Worm (Caenorhabditis elegans) whole organism, L4 larva: Measurements from ENCODE around the gene ZK1128.1.

Experiments used
- F10B5.3 ChIP-seq: sonication (generic microtip); optimal IDR thresholded peaks from 2 replicates; lab custom pipeline; 2016; ENCODE audit warnings: mild to moderate bottlenecking, missing genetic modification characterization, missing compliant biosample characterization
- F37D6.2 ChIP-seq: sonication (generic microtip); optimal IDR thresholded peaks from 2 replicates; lab custom pipeline; 2016; ENCODE audit warnings: mild to moderate bottlenecking, missing genetic modification characterization, missing compliant biosample characterization
- F49E8.2 ChIP-seq: sonication (generic microtip); optimal IDR thresholded peaks from 2 replicates; lab custom pipeline; 2016; ENCODE audit warnings: missing compliant biosample characterization, mild to moderate bottlenecking, missing genetic modification characterization, borderline replicate concordance
- Y105C5A.15 ChIP-seq: fragments of 200-800 bp; sonication (Bioruptor generic); IDR thresholded peaks from 2 replicates; pipeline ENCODE4 v1.3.6; 2022; ENCODE audit warnings: missing genetic modification characterization, missing compliant biosample characterization
- Y75B8A.6 ChIP-seq: fragments of 200-800 bp; sonication (Bioruptor generic); IDR thresholded peaks from 2 replicates; pipeline ENCODE4 v1.3.6; 2022; ENCODE audit warnings: missing genetic modification reagents, missing genetic modification characterization, missing compliant biosample characterization
- aha-1 ChIP-seq: fragments of 150-350 bp; peaks from one replicate; lab custom pipeline; 2014; ENCODE audit warnings: missing biosample characterization, missing genetic modification characterization
- ama-1 ChIP-seq: fragments of 150-350 bp; optimal IDR thresholded peaks from 2 replicates; lab custom pipeline; 2014; ENCODE audit warnings: inconsistent platforms, mixed read lengths
- attf-4 ChIP-seq: sonication (generic microtip); optimal IDR thresholded peaks from 3 replicates; lab custom pipeline; 2017; ENCODE audit warnings: missing biosample characterization, missing genetic modification characterization
- ceh-32 ChIP-seq: sonication (generic microtip); optimal IDR thresholded peaks from 2 replicates; lab custom pipeline; 2016; ENCODE audit warnings: mild to moderate bottlenecking, missing genetic modification characterization, missing compliant biosample characterization; ENCODE audit not compliant: poor library complexity
- ceh-82 ChIP-seq: sonication (generic microtip); optimal IDR thresholded peaks from 2 replicates; lab custom pipeline; 2017; ENCODE audit warnings: missing biosample characterization, missing genetic modification characterization
- ces-1 ChIP-seq: fragments of 150-350 bp; sonication (generic microtip); optimal IDR thresholded peaks from 4 replicates; lab custom pipeline; 2014; ENCODE audit warnings: missing biosample characterization, missing genetic modification reagents, missing genetic modification characterization
- daf-16 ChIP-seq, 3 experiments: sonication (generic microtip); optimal IDR thresholded peaks; 2 replicates each; lab custom pipeline; 2016 to 2017; ENCODE audit warnings: missing genetic modification characterization in 3 of 3, missing genetic modification reagents in 3 of 3, mild to moderate bottlenecking in 2 of 3, missing compliant biosample characterization in 2 of 3, missing biosample characterization in 1 of 3, moderate library complexity in 1 of 3
- daf-19 ChIP-seq: fragments of 200-800 bp; sonication (Bioruptor generic); conservative IDR thresholded peaks from 2 replicates; pipeline ENCODE4 v1.3.6; 2022; ENCODE audit warnings: missing genetic modification characterization, missing compliant biosample characterization
- dmd-6 ChIP-seq: fragments of 200-800 bp; sonication (Bioruptor generic); IDR thresholded peaks from 2 replicates; pipeline ENCODE4 v1.3.6; 2022; ENCODE audit warnings: missing genetic modification reagents, missing genetic modification characterization, missing compliant biosample characterization
- dve-1 ChIP-seq: sonication (generic microtip); optimal IDR thresholded peaks from 2 replicates; lab custom pipeline; 2017; ENCODE audit warnings: antibody characterized with exemption, mild to moderate bottlenecking, missing genetic modification characterization, missing compliant biosample characterization; ENCODE audit not compliant: insufficient read depth
- egl-27 ChIP-seq: sonication (generic microtip); optimal IDR thresholded peaks from 3 replicates; lab custom pipeline; 2017; ENCODE audit warnings: missing biosample characterization, missing genetic modification reagents, missing genetic modification characterization
- fkh-10 ChIP-seq: fragments of 150-350 bp; optimal IDR thresholded peaks from 2 replicates; lab custom pipeline; 2014; ENCODE audit warnings: missing biosample characterization, missing genetic modification reagents, missing genetic modification characterization
- fos-1 ChIP-seq: fragments of 150-350 bp; optimal IDR thresholded peaks from 2 replicates; lab custom pipeline; 2014; ENCODE audit warnings: missing biosample characterization, missing genetic modification characterization
- gei-8 ChIP-seq: fragments of 200-800 bp; sonication (Bioruptor generic); optimal IDR thresholded peaks from 2 replicates; lab custom pipeline; 2018; ENCODE audit warnings: mild to moderate bottlenecking, missing genetic modification characterization, missing compliant biosample characterization
- hlh-11 ChIP-seq: fragments of 200-800 bp; sonication (Bioruptor generic); optimal IDR thresholded peaks from 2 replicates; lab custom pipeline; 2018; ENCODE audit warnings: mild to moderate bottlenecking, missing genetic modification characterization, missing compliant biosample characterization
- hlh-30 ChIP-seq: sonication (generic microtip); optimal IDR thresholded peaks from 2 replicates; lab custom pipeline; 2017; ENCODE audit warnings: antibody characterized with exemption, mild to moderate bottlenecking, missing genetic modification characterization, missing compliant biosample characterization; ENCODE audit not compliant: insufficient read depth
- jun-1 ChIP-seq: fragments of 150-350 bp; optimal IDR thresholded peaks from 2 replicates; lab custom pipeline; 2014; ENCODE audit warnings: missing biosample characterization, missing genetic modification reagents, missing genetic modification characterization
- lim-7 ChIP-seq: fragments of 200-800 bp; sonication (Bioruptor generic); IDR thresholded peaks from 2 replicates; pipeline ENCODE4 v1.3.6; 2022; ENCODE audit warnings: missing genetic modification characterization, missing compliant biosample characterization
- lin-15B ChIP-seq: fragments of 150-350 bp; sonication (generic microtip); optimal IDR thresholded peaks from 3 replicates; lab custom pipeline; 2014; ENCODE audit warnings: missing biosample characterization, missing genetic modification characterization
- lin-38 ChIP-seq: fragments of 200-800 bp; sonication (Bioruptor generic); IDR thresholded peaks from 2 replicates; pipeline ENCODE4 v1.3.6; 2022; ENCODE audit warnings: missing genetic modification reagents, missing genetic modification characterization, missing compliant biosample characterization
- lin-39 ChIP-seq: fragments of 150-350 bp; optimal IDR thresholded peaks from 2 replicates; lab custom pipeline; 2014; ENCODE audit warnings: missing biosample characterization, missing genetic modification reagents, missing genetic modification characterization
- lir-3 ChIP-seq: sonication (generic microtip); optimal IDR thresholded peaks from 2 replicates; lab custom pipeline; 2016; ENCODE audit warnings: mild to moderate bottlenecking, missing genetic modification characterization, missing compliant biosample characterization
- lsy-2 ChIP-seq, 2 experiments: fragments of 150-350 bp in 1 of 2; sonication (generic microtip) in 1 of 2; optimal IDR thresholded peaks; 2 replicates each; lab custom pipeline; 2014 to 2017; ENCODE audit warnings: missing biosample characterization in 2 of 2, missing genetic modification characterization in 2 of 2
- madf-5 ChIP-seq, 2 experiments: fragments of 200-800 bp; sonication (Bioruptor generic); IDR thresholded peaks; 2 replicates each; pipeline ENCODE4 v1.3.6; 2022; ENCODE audit warnings: missing compliant biosample characterization in 2 of 2, missing genetic modification characterization in 2 of 2
- madf-9 ChIP-seq: fragments of 200-800 bp; sonication (Bioruptor generic); conservative IDR thresholded peaks from 2 replicates; pipeline ENCODE4 v1.3.6; 2022; ENCODE audit warnings: missing genetic modification reagents, missing genetic modification characterization, missing compliant biosample characterization
- mes-2 ChIP-seq: sonication (generic microtip); optimal IDR thresholded peaks from 2 replicates; lab custom pipeline; 2016; ENCODE audit warnings: missing genotype, mild to moderate bottlenecking, missing genetic modification characterization, missing compliant biosample characterization; ENCODE audit not compliant: poor library complexity, severe bottlenecking
- mxl-3 ChIP-seq: fragments of 200-800 bp; sonication (Bioruptor generic); optimal IDR thresholded peaks from 2 replicates; lab custom pipeline; 2018; ENCODE audit warnings: mild to moderate bottlenecking, missing genetic modification characterization, missing compliant biosample characterization
- nhr-10 ChIP-seq: fragments of 150-350 bp; optimal IDR thresholded peaks from 2 replicates; lab custom pipeline; 2014; ENCODE audit warnings: missing biosample characterization, missing genetic modification characterization
- nhr-28 ChIP-seq: fragments of 150-350 bp; optimal IDR thresholded peaks from 2 replicates; lab custom pipeline; 2014; ENCODE audit warnings: missing biosample characterization, missing genetic modification characterization
- nhr-6 ChIP-seq: fragments of 150-350 bp; optimal IDR thresholded peaks from 2 replicates; lab custom pipeline; 2014; ENCODE audit warnings: missing biosample characterization, missing genetic modification characterization
- pha-4 ChIP-seq, 2 experiments: fragments of 150-350 bp in 1 of 2; fragments of 200-800 bp in 1 of 2; sonication (Bioruptor generic) in 1 of 2; IDR thresholded peaks in 1 of 2; optimal IDR thresholded peaks in 1 of 2; 2 replicates each; pipeline versions ENCODE4 v1.3.6 to Lab custom; 2014 to 2022; ENCODE audit warnings: missing genetic modification characterization in 2 of 2, missing genetic modification reagents in 2 of 2, missing biosample characterization in 1 of 2, missing compliant biosample characterization in 1 of 2
- php-3 ChIP-seq: fragments of 200-800 bp; sonication (Bioruptor generic); IDR thresholded peaks from 2 replicates; pipeline ENCODE4 v1.3.6; 2022; ENCODE audit warnings: missing genetic modification reagents, missing genetic modification characterization, missing compliant biosample characterization
- pqm-1 ChIP-seq: sonication (generic microtip); optimal IDR thresholded peaks from 2 replicates; lab custom pipeline; 2017; ENCODE audit warnings: missing biosample characterization, missing genetic modification characterization
- tag-97 ChIP-seq: fragments of 200-800 bp; sonication (Bioruptor generic); IDR thresholded peaks from 2 replicates; pipeline ENCODE4 v1.3.6; 2022; ENCODE audit warnings: missing genetic modification characterization, missing compliant biosample characterization
- tra-1 ChIP-seq: fragments of 200-800 bp; sonication (Bioruptor generic); IDR thresholded peaks from 2 replicates; pipeline ENCODE4 v1.3.6; 2022; ENCODE audit warnings: missing genetic modification reagents, missing genetic modification characterization, missing compliant biosample characterization
- unc-130 ChIP-seq: sonication (generic microtip); optimal IDR thresholded peaks from 2 replicates; lab custom pipeline; 2016; ENCODE audit warnings: missing genetic modification reagents, missing genetic modification characterization, missing compliant biosample characterization
- unc-39 ChIP-seq: sonication (generic microtip); optimal IDR thresholded peaks from 2 replicates; lab custom pipeline; 2017; ENCODE audit warnings: missing biosample characterization, missing genetic modification characterization
- unc-62 ChIP-seq, 3 experiments: fragments of 150-350 bp in 1 of 3; sonication (generic microtip); optimal IDR thresholded peaks in 2 of 3; peaks in 1 of 3; 1 replicate in 1 of 3; 2 replicates in 2 of 3; lab custom pipeline; 2014 to 2017; ENCODE audit warnings: missing biosample characterization in 3 of 3, missing genetic modification characterization in 3 of 3, missing genetic modification reagents in 3 of 3, missing genotype in 1 of 3
- vab-7 ChIP-seq: fragments of 200-800 bp; sonication (Bioruptor generic); IDR thresholded peaks from 2 replicates; pipeline ENCODE4 v1.3.6; 2022; ENCODE audit warnings: missing genetic modification reagents, missing genetic modification characterization, missing compliant biosample characterization
- zfp-2 ChIP-seq: sonication (generic microtip); optimal IDR thresholded peaks from 2 replicates; lab custom pipeline; 2016; ENCODE audit warnings: mild to moderate bottlenecking, missing genetic modification characterization, missing compliant biosample characterization
- zip-11 ChIP-seq: fragments of 200-800 bp; sonication (Bioruptor generic); IDR thresholded peaks from 2 replicates; pipeline ENCODE4 v1.3.6; 2022; ENCODE audit warnings: missing genetic modification characterization, missing compliant biosample characterization

Gene ZK1128.1

ce11 chrIII:10136778-10137177, 22.2 kb upstream of the ZK1128.1 start, which contains the start of gene ZK1128.7 (continued):
- no peak for TF ChIP-seq lin-39 (tag; lab: Kevin White, UChicago)
- TF ChIP-seq nhr-10: no peak
- TF ChIP-seq lir-3 (tag; lab: Kevin White, UChicago): no peak
- TF ChIP-seq unc-130 (GFP tag; lab: Kevin White, UChicago): no peak
- no peak for TF ChIP-seq Y75B8A.6
- TF ChIP-seq mes-2: no peak
- TF ChIP-seq pqm-1 (tag; lab: Kevin White, UChicago): no peak
- TF ChIP-seq fkh-10 (GFP tag; lab: Kevin White, UChicago): no peak
- peak; percentile 6 for TF ChIP-seq dve-1 (tag; lab: Kevin White, UChicago)
- no peak for TF ChIP-seq F49E8.2 (tag; lab: Kevin White, UChicago)
- TF ChIP-seq mxl-3 (GFP tag; lab: Kevin White, UChicago): peak; percentile 9
- TF ChIP-seq lin-38 (GFP tag; lab: Robert Waterston, UW): no peak
- peak in 1 of 2 experiments; percentile 28 for TF ChIP-seq lsy-2 (tag; optimal IDR thresholded peaks at IDR 0.05; lab: Kevin White, UChicago)
- no peak for TF ChIP-seq F10B5.3 (tag; lab: Kevin White, UChicago)
- TF ChIP-seq daf-19 (GFP tag; lab: Robert Waterston, UW): no peak
- TF ChIP-seq lin-15B (tag; lab: Kevin White, UChicago): no peak
- TF ChIP-seq unc-39 (tag; lab: Kevin White, UChicago): no peak
- TF ChIP-seq tra-1: no peak
- no peak for TF ChIP-seq ama-1
- TF ChIP-seq dmd-6 (GFP tag; lab: Robert Waterston, UW): no peak
- TF ChIP-seq tag-97 (GFP tag; lab: Robert Waterston, UW): no peak
- no peak for TF ChIP-seq php-3 (GFP tag; lab: Robert Waterston, UW)
- peak; percentile 8 for TF ChIP-seq hlh-30
- TF ChIP-seq aha-1 (tag; lab: Kevin White, UChicago): peak; percentile 89
- TF ChIP-seq vab-7 (GFP tag; lab: Robert Waterston, UW): no peak
- no peak for TF ChIP-seq ces-1
- TF ChIP-seq lim-7 (GFP tag; lab: Robert Waterston, UW): no peak
- no peak for TF ChIP-seq Y105C5A.15
- no peak for TF ChIP-seq F37D6.2 (tag; lab: Kevin White, UChicago)
- no peak for TF ChIP-seq attf-4 (tag; lab: Kevin White, UChicago)
- no peak for TF ChIP-seq madf-5 (GFP tag; IDR thresholded peaks at IDR 0.05; lab: Robert Waterston, UW)
- TF ChIP-seq gei-8 (GFP tag; lab: Kevin White, UChicago): no peak
- no peak for TF ChIP-seq zfp-2 (tag; lab: Kevin White, UChicago)
- no peak for TF ChIP-seq ceh-32 (tag; lab: Kevin White, UChicago)
- TF ChIP-seq ceh-82 (tag; lab: Kevin White, UChicago): no peak
- no peak for TF ChIP-seq fos-1 (tag; lab: Kevin White, UChicago)

ce11 chrIII:10134517-10134916, 20.0 kb upstream of the ZK1128.1 start:
- TF ChIP-seq nhr-28 (peak; percentile 9), dve-1 (tag; lab: Kevin White, UChicago) (peak; percentile 52), madf-9 (GFP tag; lab: Robert Waterston, UW) (no peak), jun-1 (tag; lab: Kevin White, UChicago) (no peak), pha-4 (GFP tag; IDR thresholded peaks at IDR 0.05; lab: Robert Waterston, UW) (no peak), pha-4 (tag; optimal IDR thresholded peaks at IDR 0.05; lab: Kevin White, UChicago) (no peak), egl-27 (tag; lab: Kevin White, UChicago) (no peak), unc-62 (GFP tag; optimal IDR thresholded peaks at IDR 0.05 in 1 of 2; lab: Kevin White, UChicago) (peak in 1 of 2 experiments; percentile 3), unc-62 (tag; optimal IDR thresholded peaks at IDR 0.05; lab: Kevin White, UChicago) (no peak), hlh-11 (tag; lab: Kevin White, UChicago) (peak; percentile 52), pqm-1 (tag; lab: Kevin White, UChicago) (peak; percentile 43), ceh-32 (tag; lab: Kevin White, UChicago) (no peak), zip-11 (GFP tag; lab: Robert Waterston, UW) (no peak), nhr-6 (tag; lab: Kevin White, UChicago) (peak; percentile 68), lin-38 (GFP tag; lab: Robert Waterston, UW) (no peak), daf-16 (GFP tag; optimal IDR thresholded peaks at IDR 0.05; lab: Kevin White, UChicago) (no peak), daf-16 (tag; optimal IDR thresholded peaks at IDR 0.05; lab: Kevin White, UChicago) (peak; percentile 55)
